Worm (Caenorhabditis elegans): ENCODE data around the gene T16G12.4.

- no peak for TF ChIP-seq cog-1 (tag; optimal IDR thresholded peaks at IDR 0.05)
- no peak for TF ChIP-seq ztf-23 (GFP tag; IDR thresholded peaks at IDR 0.05)
- TF ChIP-seq ztf-29 (GFP tag; IDR thresholded peaks at IDR 0.05), result no peak
- no peak for TF ChIP-seq ref-1 (GFP tag; conservative IDR thresholded peaks at IDR 0.05)
- no peak for TF ChIP-seq med-1 (GFP tag; optimal IDR thresholded peaks at IDR 0.05; ENCODE audit: insufficient read depth)
- no peak for TF ChIP-seq flt-1 (GFP tag; IDR thresholded peaks at IDR 0.05)
- no peak for TF ChIP-seq T22C8.4 (GFP tag; IDR thresholded peaks at IDR 0.05)
- no peak for TF ChIP-seq tab-1 (GFP tag; IDR thresholded peaks at IDR 0.05)
These were observed 7.9 kb upstream of the T16G12.4 start, which contains the start of gene T16G12.1 for ce11 chrIII:10049682-10050081.
